Fruit fly (Drosophila melanogaster): ENCODE measurements around the gene Inx2.
A peak's percentile ranks its signal among the peaks of the same experiment; 100 is the strongest.

The Inx2 gene

DNA sequence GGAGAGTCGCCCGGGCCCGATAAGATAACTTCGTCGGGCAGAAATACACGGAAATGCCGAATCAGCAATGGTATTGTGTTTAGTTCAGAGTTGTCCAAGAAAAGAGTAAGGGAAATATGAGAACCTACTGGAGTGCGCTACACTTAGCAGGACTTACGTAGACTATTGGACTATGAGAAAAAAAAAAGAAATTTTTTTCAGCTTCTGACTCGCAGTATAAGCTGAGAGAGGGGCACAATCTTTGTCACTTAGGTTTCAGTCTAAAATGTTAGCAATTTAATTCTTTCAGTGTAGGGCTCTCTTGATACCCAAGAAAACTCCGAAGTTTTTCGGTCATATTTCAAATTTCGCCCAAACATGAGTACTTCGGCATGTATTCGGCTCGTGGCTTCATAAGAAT, 4.7 kb upstream of the Inx2 start (continued):
- TF ChIP-seq sim (GFP tag; IDR thresholded peaks at IDR 0.05), result peak; percentile 11; the same call in 1 of the 2 replicates
- TF ChIP-seq CG2116 (GFP tag; optimal IDR thresholded peaks at IDR 0.05), result peak; percentile 13
- peak; percentile 55 for TF ChIP-seq D19B (GFP tag; optimal IDR thresholded peaks at IDR 0.05)
- peak; percentile 64 for TF ChIP-seq ems (GFP tag; optimal IDR thresholded peaks at IDR 0.05)
- TF ChIP-seq Myb (GFP tag; optimal IDR thresholded peaks at IDR 0.05), result peak; percentile 56
- peak; percentile 92 for TF ChIP-seq row (GFP tag; IDR thresholded peaks at IDR 0.05)
- no peak for TF ChIP-seq CG15479 (GFP tag; optimal IDR thresholded peaks at IDR 0.05)
- peak; percentile 72 for TF ChIP-seq CG13424 (tag; optimal IDR thresholded peaks at IDR 0.05)
- peak; percentile 67 for TF ChIP-seq Fer3 (tag; optimal IDR thresholded peaks at IDR 0.05)
- TF ChIP-seq Ada2b (GFP tag; IDR thresholded peaks at IDR 0.05), result peak; percentile 67
- TF ChIP-seq MESR4 (GFP tag; optimal IDR thresholded peaks at IDR 0.05), result no peak
- TF ChIP-seq CrebB (tag; optimal IDR thresholded peaks at IDR 0.05), result peak; percentile 49
- peak; percentile 48 for TF ChIP-seq CG10267 (tag; optimal IDR thresholded peaks at IDR 0.05)
- peak; percentile 49 for TF ChIP-seq CG15011 (GFP tag; optimal IDR thresholded peaks at IDR 0.05)
- peak; percentile 70 for TF ChIP-seq Awh (GFP tag; IDR thresholded peaks at IDR 0.05)
- TF ChIP-seq dmrt11E (tag; optimal IDR thresholded peaks at IDR 0.05), result peak; percentile 36
- TF ChIP-seq CG10462 (GFP tag; optimal IDR thresholded peaks at IDR 0.05), result no peak
- peak; percentile 52 for TF ChIP-seq CG3163 (GFP tag; optimal IDR thresholded peaks at IDR 0.05)
- peak; percentile 96 for TF ChIP-seq Ets65A (GFP tag)
- peak; percentile 72; the same call in 1 of the 2 replicates for TF ChIP-seq sens-2 (GFP tag; IDR thresholded peaks at IDR 0.05)
- peak; percentile 16 for TF ChIP-seq vfl (GFP tag; optimal IDR thresholded peaks at IDR 0.05)
- peak; percentile 78 for TF ChIP-seq lab (GFP tag; optimal IDR thresholded peaks at IDR 0.05)
- peak; percentile 92 for TF ChIP-seq sens (GFP tag)
- peak; percentile 67; the same call in 2 of the 3 replicates for TF ChIP-seq gce (GFP tag; IDR thresholded peaks at IDR 0.05)
- peak; percentile 86 for TF ChIP-seq ci (GFP tag; IDR thresholded peaks at IDR 0.05)
- no peak for TF ChIP-seq Sin3A (optimal IDR thresholded peaks at IDR 0.05)
- TF ChIP-seq CG4730 (GFP tag; IDR thresholded peaks at IDR 0.05), result peak; percentile 73
- peak; percentile 83 for TF ChIP-seq ranshi (GFP tag; IDR thresholded peaks at IDR 0.05)
- TF ChIP-seq Abd-B (GFP tag; optimal IDR thresholded peaks at IDR 0.05), result peak; percentile 51
- TF ChIP-seq Hr78 (GFP tag; optimal IDR thresholded peaks at IDR 0.05), result no peak
- peak; percentile 39 for TF ChIP-seq sd (tag; optimal IDR thresholded peaks at IDR 0.05)
- peak; percentile 74 for TF ChIP-seq CG11504 (tag; optimal IDR thresholded peaks at IDR 0.05)
- TF ChIP-seq zfh2 (GFP tag; optimal IDR thresholded peaks at IDR 0.05), result peak; percentile 66
- TF ChIP-seq chn (GFP tag; optimal IDR thresholded peaks at IDR 0.05), result peak; percentile 40
- peak; percentile 48 for TF ChIP-seq dm (GFP tag; optimal IDR thresholded peaks at IDR 0.05)
- TF ChIP-seq CG1792 (GFP tag; optimal IDR thresholded peaks at IDR 0.05), result peak; percentile 70
- 0 out of 2 replicates have a peak, but pooled peaks have one; percentile 22 for TF ChIP-seq dan (GFP tag; IDR thresholded peaks at IDR 0.05)
- no peak for TF ChIP-seq pita (GFP tag; optimal IDR thresholded peaks at IDR 0.05)
- peak; percentile 67 for TF ChIP-seq ERR (GFP tag; optimal IDR thresholded peaks at IDR 0.05)
- TF ChIP-seq wor (GFP tag; IDR thresholded peaks at IDR 0.05), result peak; percentile 63
- TF ChIP-seq danr (GFP tag; IDR thresholded peaks at IDR 0.05), result peak; percentile 64
- peak; percentile 47 for TF ChIP-seq eyg (GFP tag; optimal IDR thresholded peaks at IDR 0.05)
- no peak for TF ChIP-seq yki (optimal IDR thresholded peaks at IDR 0.05)
- peak; percentile 66 for TF ChIP-seq CG7372 (GFP tag; IDR thresholded peaks at IDR 0.05)
- no peak for TF ChIP-seq CG34224 (GFP tag; IDR thresholded peaks at IDR 0.05; ENCODE audit: partially characterized antibody)
- TF ChIP-seq mam (GFP tag; optimal IDR thresholded peaks at IDR 0.05), result peak; percentile 74
- peak; percentile 52; the same call in 1 of the 2 replicates for TF ChIP-seq al (GFP tag; IDR thresholded peaks at IDR 0.05)
- peak; percentile 23 for TF ChIP-seq Atf3 (GFP tag; optimal IDR thresholded peaks at IDR 0.05)
- TF ChIP-seq Sry-β (GFP tag; optimal IDR thresholded peaks at IDR 0.05), result no peak
- peak in 1 of 2 experiments; percentile 64 for TF ChIP-seq eve (GFP tag; optimal IDR thresholded peaks at IDR 0.05)
- TF ChIP-seq CG14710 (tag; optimal IDR thresholded peaks at IDR 0.05), result peak; percentile 35
- peak; percentile 23 for TF ChIP-seq Max (GFP tag; optimal IDR thresholded peaks at IDR 0.05)
